Worm (Caenorhabditis elegans) whole organism, mixed stage, embryonic: ENCODE results near the gene srbc-20.

Experiments
- ces-1 ChIP-seq: fragments of 150-350 bp; optimal IDR thresholded peaks from 2 replicates; lab custom pipeline; 2014; ENCODE audit warnings: missing biosample characterization, missing genetic modification reagents, missing genetic modification characterization
- elt-3 ChIP-seq: fragments of 150-350 bp; optimal IDR thresholded peaks from 2 replicates; lab custom pipeline; 2014; ENCODE audit warnings: missing biosample characterization, missing genetic modification characterization
- mls-2 ChIP-seq: sonication (generic microtip); optimal IDR thresholded peaks from 2 replicates; lab custom pipeline; 2016; ENCODE audit warnings: mild to moderate bottlenecking, missing genetic modification characterization, moderate library complexity, missing compliant biosample characterization
- nhr-28 ChIP-seq: fragments of 150-350 bp; optimal IDR thresholded peaks from 2 replicates; lab custom pipeline; 2014; ENCODE audit warnings: missing biosample characterization, missing genetic modification characterization
- ztf-11 ChIP-seq: fragments of 150-350 bp; optimal IDR thresholded peaks from 2 replicates; lab custom pipeline; 2014; ENCODE audit warnings: missing biosample characterization, missing genetic modification characterization

DNA sequence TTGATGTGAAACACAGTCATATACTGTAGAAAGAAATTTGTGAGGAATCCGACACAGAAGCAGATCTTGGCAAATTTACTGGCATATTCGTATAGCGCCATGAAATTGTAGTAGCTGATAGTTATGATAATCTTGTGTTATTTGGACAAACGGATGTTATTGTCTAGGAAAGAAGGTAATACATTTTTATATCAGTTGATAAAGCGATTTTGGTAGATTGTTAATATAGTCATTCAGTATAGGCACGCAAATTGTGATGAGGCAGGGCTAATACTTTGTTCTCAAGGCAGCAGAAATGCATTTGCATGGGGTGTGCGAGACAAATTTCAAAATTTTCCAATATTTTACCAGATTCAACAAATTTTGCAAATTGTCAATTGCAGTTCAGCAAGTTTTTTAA is 851 bp upstream of the srbc-20 start, which contains the start of gene str-52:
- TF ChIP-seq elt-3 (tag; lab: Kevin White, UChicago) = no peak
- TF ChIP-seq ces-1 = no peak
- no peak for TF ChIP-seq mls-2 (tag; lab: Kevin White, UChicago)
- TF ChIP-seq ztf-11 = no peak
- no peak for TF ChIP-seq nhr-28 (tag; lab: Kevin White, UChicago)
